Fruit fly (Drosophila melanogaster) whole organism, embryonic: ENCODE data around the gene Tsr1.

Experiments
- B-H2 ChIP-seq: fragments of 200-800 bp; sonication (Bioruptor generic); optimal IDR thresholded peaks from 2 replicates; lab custom pipeline; 2018; ENCODE audit warnings: missing biosample characterization, mild to moderate bottlenecking, missing genetic modification characterization
- Bdp1 ChIP-seq: fragments of 200-800 bp; sonication (Bioruptor generic); optimal IDR thresholded peaks from 3 replicates; lab custom pipeline; 2016; ENCODE audit warnings: missing biosample characterization, missing genetic modification characterization
- CG10321 ChIP-seq: fragments of 200-800 bp; sonication (Bioruptor generic); IDR thresholded peaks from 2 replicates; pipeline ENCODE4 v1.3.6; 2022; ENCODE audit warnings: missing biosample characterization, missing genetic modification characterization
- CG1233 ChIP-seq: fragments of 200-800 bp; sonication (Bioruptor generic); optimal IDR thresholded peaks from 4 replicates; lab custom pipeline; 2018; ENCODE audit warnings: missing biosample characterization, mild to moderate bottlenecking, missing genetic modification characterization
- CG13894 ChIP-seq: fragments of 200-800 bp; sonication (Bioruptor generic); optimal IDR thresholded peaks from 3 replicates; lab custom pipeline; 2018; ENCODE audit warnings: missing biosample characterization, mild to moderate bottlenecking, missing genetic modification characterization, moderate library complexity
- CG14710 ChIP-seq: fragments of 200-800 bp; sonication (Bioruptor generic); optimal IDR thresholded peaks from 3 replicates; lab custom pipeline; 2019; ENCODE audit warnings: missing biosample characterization, mild to moderate bottlenecking, missing genetic modification characterization, moderate library complexity
- CG15011 ChIP-seq: fragments of 200-800 bp; sonication (Bioruptor generic); optimal IDR thresholded peaks from 3 replicates; lab custom pipeline; 2018; ENCODE audit warnings: missing biosample characterization, mild to moderate bottlenecking, missing genetic modification characterization
- CG16863 ChIP-seq: fragments of 200-800 bp; sonication (Bioruptor generic); optimal IDR thresholded peaks from 3 replicates; lab custom pipeline; 2016; ENCODE audit warnings: missing biosample characterization, missing genetic modification characterization
- CG17186 ChIP-seq: fragments of 200-800 bp; sonication (Bioruptor generic); optimal IDR thresholded peaks from 3 replicates; lab custom pipeline; 2017; ENCODE audit warnings: missing biosample characterization, missing genetic modification reagents, missing genetic modification characterization
- CG17328 ChIP-seq: fragments of 200-800 bp; sonication (Bioruptor generic); IDR thresholded peaks from 2 replicates; pipeline ENCODE4 v1.3.6; 2022; ENCODE audit warnings: missing biosample characterization, missing genetic modification characterization
- CG17361 ChIP-seq: fragments of 200-800 bp; sonication (Bioruptor generic); IDR thresholded peaks from 3 replicates; pipeline ENCODE4 v1.3.6; 2022; ENCODE audit warnings: missing biosample characterization, missing genetic modification characterization
- CG2199 ChIP-seq: fragments of 200-800 bp; sonication (Bioruptor generic); IDR thresholded peaks from 3 replicates; pipeline ENCODE4 v1.3.6; 2022; ENCODE audit warnings: missing biosample characterization, missing genetic modification characterization
- CG30431 ChIP-seq: fragments of 200-800 bp; sonication (Bioruptor generic); optimal IDR thresholded peaks from 2 replicates; lab custom pipeline; 2017; ENCODE audit warnings: missing biosample characterization, missing genetic modification characterization
- CG31365 ChIP-seq: fragments of 200-800 bp; sonication (Bioruptor generic); optimal IDR thresholded peaks from 2 replicates; lab custom pipeline; 2018; ENCODE audit warnings: missing biosample characterization, mild to moderate bottlenecking, missing genetic modification characterization
- CG3407 ChIP-seq: fragments of 200-800 bp; sonication (Bioruptor generic); optimal IDR thresholded peaks from 2 replicates; lab custom pipeline; 2018; ENCODE audit warnings: missing biosample characterization, mild to moderate bottlenecking, missing genetic modification characterization
- CG43689 ChIP-seq: fragments of 200-800 bp; sonication (Bioruptor generic); IDR thresholded peaks from 2 replicates; pipeline ENCODE4 v1.3.6; 2022; ENCODE audit warnings: missing biosample characterization, missing genetic modification characterization
- CG6175 ChIP-seq: fragments of 200-800 bp; sonication (Bioruptor generic); IDR thresholded peaks from 3 replicates; pipeline ENCODE4 v1.3.6; 2022; ENCODE audit warnings: missing biosample characterization, missing genetic modification characterization
- CG6791 ChIP-seq: fragments of 200-800 bp; sonication (Bioruptor generic); IDR thresholded peaks from 3 replicates; pipeline ENCODE4 v1.3.6; 2022; ENCODE audit warnings: missing biosample characterization, missing genetic modification characterization; ENCODE audit not compliant: partially characterized antibody
- CG7556 ChIP-seq: fragments of 200-800 bp; sonication (Bioruptor generic); optimal IDR thresholded peaks from 2 replicates; lab custom pipeline; 2017; ENCODE audit warnings: missing biosample characterization, mild to moderate bottlenecking, missing genetic modification characterization
- CG8089 ChIP-seq: fragments of 200-800 bp; sonication (Bioruptor generic); optimal IDR thresholded peaks from 3 replicates; lab custom pipeline; 2016; ENCODE audit warnings: missing biosample characterization, missing genetic modification characterization
- CG8290 ChIP-seq, 3 experiments: fragments of 200-800 bp; sonication (Bioruptor generic); optimal IDR thresholded peaks; 2 replicates each; lab custom pipeline; 2016 to 2019; ENCODE audit warnings: missing biosample characterization in 3 of 3, missing genetic modification characterization in 3 of 3, mild to moderate bottlenecking in 2 of 3, moderate library complexity in 1 of 3
- CkIIα-i1 ChIP-seq: fragments of 200-800 bp; sonication (Bioruptor generic); IDR thresholded peaks from 2 replicates; pipeline ENCODE4 v1.3.6; 2022; ENCODE audit warnings: missing biosample characterization, missing genetic modification characterization
- HLH54F ChIP-seq: fragments of 200-800 bp; sonication (Bioruptor generic); optimal IDR thresholded peaks from 3 replicates; lab custom pipeline; 2016; ENCODE audit warnings: missing biosample characterization, missing genetic modification characterization
- HLHmδ ChIP-seq: fragments of 200-800 bp; sonication (Bioruptor generic); optimal IDR thresholded peaks from 2 replicates; lab custom pipeline; 2018; ENCODE audit warnings: missing biosample characterization, mild to moderate bottlenecking, missing genetic modification characterization, moderate library complexity
- Jarid2 ChIP-seq: fragments of 200-800 bp; sonication (Bioruptor generic); optimal IDR thresholded peaks from 3 replicates; lab custom pipeline; 2017; ENCODE audit warnings: mild to moderate bottlenecking, missing biosample characterization, missing genetic modification reagents, missing genetic modification characterization
- Kr ChIP-seq: fragments of 200-800 bp; sonication (Bioruptor generic); optimal IDR thresholded peaks from 2 replicates; lab custom pipeline; 2017; ENCODE audit warnings: missing biosample characterization, mild to moderate bottlenecking, missing genetic modification characterization
- Lhr ChIP-seq: fragments of 200-800 bp; sonication (Bioruptor generic); optimal IDR thresholded peaks from 3 replicates; lab custom pipeline; 2017; ENCODE audit warnings: mild to moderate bottlenecking, missing biosample characterization, missing genetic modification reagents, missing genetic modification characterization
- Lim3 ChIP-seq: fragments of 200-800 bp; sonication (Bioruptor generic); IDR thresholded peaks from 2 replicates; pipeline ENCODE4 v1.3.6; 2022; ENCODE audit warnings: missing biosample characterization, missing genetic modification characterization
- MESR4 ChIP-seq: fragments of 200-800 bp; sonication (Bioruptor generic); optimal IDR thresholded peaks from 2 replicates; lab custom pipeline; 2018; ENCODE audit warnings: missing biosample characterization, mild to moderate bottlenecking, missing genetic modification characterization, moderate library complexity
- Optix ChIP-seq: fragments of 200-800 bp; sonication (Bioruptor generic); IDR thresholded peaks from 3 replicates; pipeline ENCODE4 v1.3.6; 2022; ENCODE audit warnings: missing biosample characterization, missing genetic modification characterization
- Rx ChIP-seq: fragments of 200-800 bp; sonication (Bioruptor generic); IDR thresholded peaks from 2 replicates; pipeline ENCODE4 v1.3.6; 2022; ENCODE audit warnings: missing biosample characterization, missing genetic modification characterization
- Sin3A ChIP-seq: fragments of >200 bp; optimal IDR thresholded peaks from 2 replicates; lab custom pipeline; 2018
- Tbp ChIP-seq: fragments of >200 bp; optimal IDR thresholded peaks from 2 replicates; lab custom pipeline; 2018; ENCODE audit warnings: missing biosample characterization, missing genetic modification characterization
- ab ChIP-seq: fragments of 200-800 bp; sonication (Bioruptor generic); optimal IDR thresholded peaks from 2 replicates; lab custom pipeline; 2016; ENCODE audit warnings: missing biosample characterization, missing genetic modification characterization
- corto ChIP-seq: fragments of 200-800 bp; sonication (Bioruptor generic); optimal IDR thresholded peaks from 2 replicates; lab custom pipeline; 2016; ENCODE audit warnings: missing biosample characterization, mild to moderate bottlenecking, missing genetic modification characterization, moderate library complexity
- dm ChIP-seq: fragments of 200-800 bp; sonication (Bioruptor generic); optimal IDR thresholded peaks from 3 replicates; lab custom pipeline; 2016; ENCODE audit warnings: missing biosample characterization, missing genetic modification characterization
- ems ChIP-seq: fragments of 200-800 bp; sonication (Bioruptor generic); optimal IDR thresholded peaks from 3 replicates; lab custom pipeline; 2016; ENCODE audit warnings: missing biosample characterization, missing genetic modification characterization
- kni ChIP-seq: fragments of 200-800 bp; sonication (Bioruptor generic); optimal IDR thresholded peaks from 3 replicates; lab custom pipeline; 2017; ENCODE audit warnings: mild to moderate bottlenecking, missing biosample characterization, missing genetic modification reagents, missing genetic modification characterization
- mam ChIP-seq: fragments of 200-800 bp; sonication (Bioruptor generic); optimal IDR thresholded peaks from 3 replicates; lab custom pipeline; 2016; ENCODE audit warnings: missing biosample characterization, missing genetic modification characterization
- onecut ChIP-seq: fragments of 200-800 bp; sonication (Bioruptor generic); IDR thresholded peaks from 2 replicates; pipeline ENCODE4 v1.3.6; 2022; ENCODE audit warnings: missing biosample characterization, missing genetic modification characterization
- org-1 ChIP-seq: fragments of 200-800 bp; sonication (Bioruptor generic); optimal IDR thresholded peaks from 2 replicates; lab custom pipeline; 2017; ENCODE audit warnings: missing biosample characterization, missing genetic modification characterization
- pan ChIP-seq, 4 experiments: fragments of >200 bp in 3 of 4; fragments of 200-800 bp in 1 of 4; sonication (Bioruptor generic) in 1 of 4; optimal IDR thresholded peaks in 3 of 4; IDR thresholded peaks in 1 of 4; 2 replicates each; pipeline versions ENCODE4 v1.3.6 to Lab custom; 2017 to 2022; ENCODE audit warnings: missing biosample characterization in 2 of 4, missing genetic modification characterization in 2 of 4, mixed read lengths in 1 of 4
- rib ChIP-seq: fragments of 200-800 bp; sonication (Bioruptor generic); IDR thresholded peaks from 2 replicates; pipeline ENCODE4 v1.3.6; 2022; ENCODE audit warnings: missing biosample characterization, missing genetic modification characterization
- scrt ChIP-seq: fragments of 200-800 bp; sonication (Bioruptor generic); optimal IDR thresholded peaks from 2 replicates; lab custom pipeline; 2018; ENCODE audit warnings: missing biosample characterization, mild to moderate bottlenecking, missing genetic modification characterization, moderate library complexity
- seq ChIP-seq: fragments of 200-800 bp; sonication (Bioruptor generic); IDR thresholded peaks from 2 replicates; pipeline ENCODE4 v1.3.6; 2022; ENCODE audit warnings: missing biosample characterization, missing genetic modification characterization
- shn ChIP-seq: fragments of 200-800 bp; sonication (Bioruptor generic); optimal IDR thresholded peaks from 3 replicates; lab custom pipeline; 2016; ENCODE audit warnings: missing biosample characterization, missing genetic modification characterization
- trem ChIP-seq: fragments of 200-800 bp; optimal IDR thresholded peaks from 3 replicates; lab custom pipeline; 2019; ENCODE audit warnings: missing biosample characterization, mild to moderate bottlenecking, missing genetic modification characterization, moderate library complexity
- trh ChIP-seq: fragments of 200-800 bp; sonication (Bioruptor generic); optimal IDR thresholded peaks from 2 replicates; lab custom pipeline; 2016; ENCODE audit warnings: missing biosample characterization, missing genetic modification characterization
- z ChIP-seq: fragments of 200-800 bp; sonication (Bioruptor generic); IDR thresholded peaks from 3 replicates; pipeline ENCODE4 v1.3.6; 2022; ENCODE audit warnings: missing biosample characterization, missing genetic modification characterization

Gene Tsr1

dm6 chr3L:21317416-21318259, 17.4 kb upstream of the Tsr1 start, which contains the start of gene Pc (continued):
- TF ChIP-seq CG30431 (GFP tag; lab: Kevin White, UChicago) (no peak), kni (no peak), CG17361 (peak; percentile 36; the same call in 1 of the 3 replicates), CG1233 (GFP tag; lab: Kevin White, UChicago) (no peak), CG8290 (GFP tag; optimal IDR thresholded peaks at IDR 0.05; lab: Kevin White, UChicago) (peak; percentile 13), CG8290 (tag; optimal IDR thresholded peaks at IDR 0.05; lab: Kevin White, UChicago) (peak in 1 of 2 experiments; percentile 78), ems (GFP tag; lab: Kevin White, UChicago) (no peak), CG14710 (tag; lab: Kevin White, UChicago) (peak; percentile 74), pan (optimal IDR thresholded peaks at IDR 0.05; lab: Kevin White, UChicago) (no peak), pan (GFP tag; optimal IDR thresholded peaks at IDR 0.05 in 1 of 2, IDR thresholded peaks at IDR 0.05 in 1 of 2) (no peak), trem (tag; lab: Kevin White, UChicago) (peak; percentile 73), trh (GFP tag; lab: Kevin White, UChicago) (no peak), CG16863 (no peak), onecut (GFP tag; lab: Robert Waterston, UW) (peak; percentile 18; the same call in 1 of the 2 replicates), CkIIα-i1 (GFP tag; lab: Robert Waterston, UW) (0 out of 2 replicates have a peak, but pooled peaks have one; percentile 13), Kr (no peak), CG31365 (tag; lab: Kevin White, UChicago) (no peak), HLHmδ (GFP tag; lab: Kevin White, UChicago) (no peak), HLH54F (GFP tag; lab: Kevin White, UChicago) (no peak), ab (GFP tag; lab: Kevin White, UChicago) (no peak), corto (GFP tag; lab: Kevin White, UChicago) (no peak), Tbp (GFP tag; lab: Kevin White, UChicago) (no peak), scrt (GFP tag; lab: Kevin White, UChicago) (no peak), CG3407 (GFP tag; lab: Kevin White, UChicago) (no peak), seq (GFP tag; lab: Robert Waterston, UW) (no peak; the same call in 1 of the 2 replicates), CG7556 (GFP tag; lab: Kevin White, UChicago) (no peak), CG6175 (GFP tag; lab: Robert Waterston, UW) (no peak), CG10321 (GFP tag; lab: Robert Waterston, UW) (no peak), CG2199 (GFP tag; lab: Robert Waterston, UW) (no peak), Lhr (GFP tag; lab: Kevin White, UChicago) (peak; percentile 91), Jarid2 (no peak), CG6791 (peak; percentile 90), CG43689 (GFP tag; lab: Robert Waterston, UW) (no peak), Bdp1 (GFP tag; lab: Kevin White, UChicago) (no peak), Lim3 (no peak), B-H2 (GFP tag; lab: Kevin White, UChicago) (peak; percentile 22), CG8089 (GFP tag; lab: Kevin White, UChicago) (no peak), CG17186 (GFP tag; lab: Kevin White, UChicago) (peak; percentile 57), rib (GFP tag; lab: Robert Waterston, UW) (0 out of 2 replicates have a peak, but pooled peaks have one; percentile 37), CG13894 (tag; lab: Kevin White, UChicago) (peak; percentile 55), Optix (GFP tag; lab: Robert Waterston, UW) (no peak), Sin3A (lab: Kevin White, UChicago) (peak; percentile 65), z (GFP tag; lab: Robert Waterston, UW) (no peak), MESR4 (peak; percentile 59), org-1 (GFP tag; lab: Kevin White, UChicago) (no peak), CG15011 (no peak), dm (no peak), Rx (GFP tag; lab: Robert Waterston, UW) (no peak), CG17328 (GFP tag; lab: Robert Waterston, UW) (no peak), shn (GFP tag; lab: Kevin White, UChicago) (no peak), mam (GFP tag; lab: Kevin White, UChicago) (peak; percentile 26)
